Worm (Caenorhabditis elegans): ENCODE data around the gene fbxb-103.

Gene fbxb-103

ce11 chrII:3927943-3928393 lies 21.0 kb downstream of the fbxb-103 start, which contains the start of gene plpp-1.1:
Gene plpp-1.1 (minus strand): TSS chrII:3927993.
- TF ChIP-seq sptf-1 (tag; optimal IDR thresholded peaks at IDR 0.05) (no peak), unc-39 (tag; optimal IDR thresholded peaks at IDR 0.05) (no peak), cnd-1 (tag; optimal IDR thresholded peaks at IDR 0.05) (no peak), lsy-2 (tag; optimal IDR thresholded peaks at IDR 0.05) (no peak), unc-62 (GFP tag; optimal IDR thresholded peaks at IDR 0.05) (no peak), ceh-83 (GFP tag; optimal IDR thresholded peaks at IDR 0.05) (no peak), ces-1 (GFP tag; optimal IDR thresholded peaks at IDR 0.05) (no peak), bed-3 (GFP tag; optimal IDR thresholded peaks at IDR 0.05) (no peak), nhr-12 (tag; optimal IDR thresholded peaks at IDR 0.05) (no peak), ceh-39 (tag; optimal IDR thresholded peaks at IDR 0.05) (no peak), pha-4 (tag; optimal IDR thresholded peaks at IDR 0.05) (no peak), unc-120 (tag; optimal IDR thresholded peaks at IDR 0.05; ENCODE audit: poor library complexity, severe bottlenecking) (no peak), nhr-76 (tag; optimal IDR thresholded peaks at IDR 0.05) (no peak), ham-2 (GFP tag; optimal IDR thresholded peaks at IDR 0.05) (no peak), nhr-2 (tag; optimal IDR thresholded peaks at IDR 0.05) (no peak), mep-1 (tag; optimal IDR thresholded peaks at IDR 0.05) (no peak), M03D4.4 (tag; optimal IDR thresholded peaks at IDR 0.05) (no peak)

ce11 chrII:3929446-3929845 lies 22.5 kb downstream of the fbxb-103 start:
- TF ChIP-seq drap-1 (GFP tag; optimal IDR thresholded peaks at IDR 0.05) (no peak), unc-39 (tag; optimal IDR thresholded peaks at IDR 0.05) (no peak), tbx-8 (GFP tag; optimal IDR thresholded peaks at IDR 0.05) (no peak), lin-32 (GFP tag; optimal IDR thresholded peaks at IDR 0.05) (no peak)

DNA sequence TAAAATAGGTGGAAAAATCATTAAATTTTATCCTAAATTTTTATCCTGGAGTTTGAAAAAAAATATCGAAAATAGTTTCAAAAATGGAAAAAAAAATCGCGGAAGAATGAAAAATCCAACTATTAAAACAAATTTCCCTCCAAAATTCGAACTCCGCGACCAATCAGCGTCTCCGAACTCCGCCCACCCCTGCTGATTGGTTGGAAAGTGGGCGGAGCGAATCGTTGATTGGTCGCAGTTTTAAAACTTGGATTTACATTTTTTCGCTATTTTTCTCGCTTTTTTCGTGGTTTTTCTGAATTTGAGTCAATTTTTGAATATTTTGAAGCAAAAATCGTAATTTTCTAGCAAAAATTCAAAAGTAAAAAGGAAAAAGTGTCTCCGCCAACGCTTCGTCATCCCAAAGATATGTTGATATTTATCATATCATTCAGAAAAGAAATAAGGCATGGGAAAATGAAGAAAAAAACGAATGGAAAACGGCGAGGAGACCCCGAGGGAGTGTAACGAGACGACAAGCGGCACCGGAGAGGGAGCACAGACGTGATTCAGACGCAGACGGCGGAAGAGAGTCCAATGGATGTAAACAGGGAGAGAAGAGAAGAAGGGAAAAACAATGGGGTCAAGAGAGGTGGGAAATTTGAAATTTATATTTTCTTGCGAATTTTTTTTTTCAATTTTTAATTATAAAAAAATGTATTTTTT lies 23.7 kb downstream of the fbxb-103 start:
- no peak for TF ChIP-seq elt-1 (tag; optimal IDR thresholded peaks at IDR 0.05; ENCODE audit: borderline replicate concordance, insufficient read depth)
- TF ChIP-seq unc-62 (GFP tag; optimal IDR thresholded peaks at IDR 0.05) = peak; percentile 36
- peak; percentile 58 for TF ChIP-seq hlh-1 (tag; optimal IDR thresholded peaks at IDR 0.05)
- no peak for TF ChIP-seq lin-32 (GFP tag; optimal IDR thresholded peaks at IDR 0.05)
- no peak for TF ChIP-seq drap-1 (GFP tag; optimal IDR thresholded peaks at IDR 0.05)
- no peak for TF ChIP-seq mls-2 (tag; optimal IDR thresholded peaks at IDR 0.05)
- peak; percentile 2 for TF ChIP-seq mep-1 (tag; optimal IDR thresholded peaks at IDR 0.05)
- TF ChIP-seq pha-4 (tag; optimal IDR thresholded peaks at IDR 0.05) = peak; percentile 70
- TF ChIP-seq bed-3 (GFP tag; optimal IDR thresholded peaks at IDR 0.05) = no peak
- no peak for TF ChIP-seq ceh-83 (GFP tag; optimal IDR thresholded peaks at IDR 0.05)
- TF ChIP-seq lin-13 (tag; optimal IDR thresholded peaks at IDR 0.05) = peak; percentile 38

ce11 chrII:3931230-3931629 lies 24.3 kb downstream of the fbxb-103 start:
- TF ChIP-seq nhr-76 (tag; optimal IDR thresholded peaks at IDR 0.05) (no peak), sptf-1 (tag; optimal IDR thresholded peaks at IDR 0.05) (no peak), mep-1 (tag; optimal IDR thresholded peaks at IDR 0.05) (no peak), ceh-39 (tag; optimal IDR thresholded peaks at IDR 0.05) (no peak), unc-120 (tag; optimal IDR thresholded peaks at IDR 0.05; ENCODE audit: poor library complexity, severe bottlenecking) (no peak), ceh-83 (GFP tag; optimal IDR thresholded peaks at IDR 0.05) (no peak), lsy-2 (tag; optimal IDR thresholded peaks at IDR 0.05) (no peak), blmp-1 (tag; optimal IDR thresholded peaks at IDR 0.05) (no peak), ham-2 (GFP tag; optimal IDR thresholded peaks at IDR 0.05) (no peak)

ce11 chrII:3931825-3932224 lies 24.9 kb downstream of the fbxb-103 start:
- no peak for TF ChIP-seq blmp-1 (tag; optimal IDR thresholded peaks at IDR 0.05)
- TF ChIP-seq snpc-4 (tag; optimal IDR thresholded peaks at IDR 0.05) = no peak
- TF ChIP-seq nhr-237 (tag; optimal IDR thresholded peaks at IDR 0.05) = no peak

DNA sequence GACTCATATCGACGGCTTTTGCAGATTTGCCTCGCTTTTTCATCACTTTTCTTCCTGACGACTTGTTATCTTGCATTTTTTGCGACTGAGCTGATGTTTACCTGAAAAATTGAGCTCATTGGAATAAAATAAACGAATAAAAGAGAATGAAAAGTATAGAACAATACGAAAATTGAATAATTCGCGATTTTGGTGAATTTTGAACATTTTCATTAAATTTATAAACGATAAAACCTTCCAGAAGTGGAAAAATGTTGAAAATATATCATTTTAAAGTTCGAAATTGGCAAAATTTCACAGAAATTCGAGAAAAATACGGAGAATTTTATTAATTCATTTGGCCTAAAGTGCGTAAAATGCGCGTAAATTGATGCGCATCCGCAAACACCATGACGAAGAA lies 26.7 kb downstream of the fbxb-103 start, which contains the start of gene Y14H12B.2:
Gene Y14H12B.2 (minus strand): TSS at position 101 of the 400 bp plus-strand sequence.
- no peak for TF ChIP-seq elt-1 (tag; optimal IDR thresholded peaks at IDR 0.05; ENCODE audit: borderline replicate concordance, insufficient read depth)
- no peak for TF ChIP-seq blmp-1 (tag; optimal IDR thresholded peaks at IDR 0.05)
- no peak for TF ChIP-seq ceh-39 (tag; optimal IDR thresholded peaks at IDR 0.05)
- TF ChIP-seq unc-120 (tag; optimal IDR thresholded peaks at IDR 0.05; ENCODE audit: poor library complexity, severe bottlenecking) = no peak
- TF ChIP-seq ceh-43 (GFP tag; optimal IDR thresholded peaks at IDR 0.05) = no peak
